Fruit fly (Drosophila melanogaster): Measurements from ENCODE around the gene Atg14.

- TF ChIP-seq CG8632 (GFP tag; optimal IDR thresholded peaks at IDR 0.05) (peak; percentile 9), CG9139 (GFP tag; optimal IDR thresholded peaks at IDR 0.05) (peak; percentile 13), spab (GFP tag; optimal IDR thresholded peaks at IDR 0.05) (peak; percentile 25), CG6854 (GFP tag; optimal IDR thresholded peaks at IDR 0.05) (peak; percentile 41), Eip78C (GFP tag) (peak; percentile 80), CG10631 (GFP tag; optimal IDR thresholded peaks at IDR 0.05) (peak; percentile 5)
These were observed 40.4 kb upstream of the Atg14 start for dm6 chr3R:29075631-29076398.

All from whole organism, prepupa.